Worm (Caenorhabditis elegans) whole organism, late embryonic: ENCODE data around the gene C16C8.18.

Source experiments
- C38D4.7 ChIP-seq: fragments of 200-800 bp; sonication (Bioruptor generic); optimal IDR thresholded peaks from 2 replicates; lab custom pipeline; 2018; ENCODE audit warnings: mild to moderate bottlenecking, missing genetic modification characterization, moderate library complexity, missing compliant biosample characterization
- F13H6.1 ChIP-seq: sonication (generic microtip); optimal IDR thresholded peaks from 2 replicates; lab custom pipeline; 2016; ENCODE audit warnings: missing genetic modification characterization, missing compliant biosample characterization
- K02D7.2 ChIP-seq: sonication (generic microtip); optimal IDR thresholded peaks from 2 replicates; lab custom pipeline; 2017; ENCODE audit warnings: mild to moderate bottlenecking, missing genetic modification characterization, missing compliant biosample characterization
- K09A11.1 ChIP-seq: sonication (generic microtip); optimal IDR thresholded peaks from 2 replicates; lab custom pipeline; 2017; ENCODE audit warnings: antibody characterized with exemption, mild to moderate bottlenecking, missing genetic modification characterization, missing compliant biosample characterization; ENCODE audit not compliant: insufficient read depth
- T23F11.4 ChIP-seq: fragments of 200-800 bp; sonication (Bioruptor generic); optimal IDR thresholded peaks from 2 replicates; lab custom pipeline; 2018; ENCODE audit warnings: mild to moderate bottlenecking, missing genetic modification characterization, missing compliant biosample characterization
- Y22D7AL.16 ChIP-seq: sonication (generic microtip); optimal IDR thresholded peaks from 2 replicates; lab custom pipeline; 2016; ENCODE audit warnings: missing genetic modification characterization, missing compliant biosample characterization
- ceh-14 ChIP-seq: sonication (generic microtip); optimal IDR thresholded peaks from 2 replicates; lab custom pipeline; 2016; ENCODE audit warnings: missing genotype, missing genetic modification characterization, missing compliant biosample characterization
- ceh-2 ChIP-seq: sonication (generic microtip); optimal IDR thresholded peaks from 2 replicates; lab custom pipeline; 2016; ENCODE audit warnings: missing genotype, missing genetic modification characterization, missing compliant biosample characterization
- ceh-22 ChIP-seq: sonication (generic microtip); optimal IDR thresholded peaks from 2 replicates; lab custom pipeline; 2017; ENCODE audit warnings: missing biosample characterization, missing genetic modification characterization
- ceh-30 ChIP-seq: fragments of 150-350 bp; optimal IDR thresholded peaks from 2 replicates; lab custom pipeline; 2014; ENCODE audit warnings: missing biosample characterization, missing genetic modification characterization
- ceh-9 ChIP-seq: sonication (generic microtip); optimal IDR thresholded peaks from 2 replicates; lab custom pipeline; 2016; ENCODE audit warnings: mild to moderate bottlenecking, missing genetic modification characterization, inconsistent platforms, missing compliant biosample characterization
- che-1 ChIP-seq: sonication (generic microtip); optimal IDR thresholded peaks from 2 replicates; lab custom pipeline; 2016; ENCODE audit warnings: mild to moderate bottlenecking, missing genetic modification characterization, missing compliant biosample characterization
- dmd-4 ChIP-seq: sonication (generic microtip); optimal IDR thresholded peaks from 2 replicates; lab custom pipeline; 2016; ENCODE audit warnings: borderline replicate concordance, missing genetic modification characterization, missing compliant biosample characterization
- dve-1 ChIP-seq: sonication (generic microtip); optimal IDR thresholded peaks from 2 replicates; lab custom pipeline; 2017; ENCODE audit warnings: antibody characterized with exemption, mild to moderate bottlenecking, missing genetic modification characterization, missing compliant biosample characterization
- ets-4 ChIP-seq: sonication (generic microtip); optimal IDR thresholded peaks from 2 replicates; lab custom pipeline; 2016; ENCODE audit warnings: missing genetic modification characterization, missing compliant biosample characterization
- eyg-1 ChIP-seq: sonication (generic microtip); optimal IDR thresholded peaks from 2 replicates; lab custom pipeline; 2016; ENCODE audit warnings: missing genotype, missing genetic modification characterization, missing compliant biosample characterization
- fkh-10 ChIP-seq: fragments of 150-350 bp; optimal IDR thresholded peaks from 2 replicates; lab custom pipeline; 2014; ENCODE audit warnings: missing biosample characterization, missing genetic modification reagents, missing genetic modification characterization
- fkh-6 ChIP-seq: sonication (generic microtip); optimal IDR thresholded peaks from 2 replicates; lab custom pipeline; 2016; ENCODE audit warnings: missing genetic modification characterization, missing compliant biosample characterization
- gmeb-2 ChIP-seq: sonication (generic microtip); optimal IDR thresholded peaks from 2 replicates; lab custom pipeline; 2016; ENCODE audit warnings: missing genetic modification characterization, inconsistent platforms, missing compliant biosample characterization
- hlh-13 ChIP-seq: fragments of 200-800 bp; sonication (Bioruptor generic); optimal IDR thresholded peaks from 2 replicates; lab custom pipeline; 2018; ENCODE audit warnings: mild to moderate bottlenecking, missing genetic modification characterization, missing compliant biosample characterization
- hlh-15 ChIP-seq: sonication (generic microtip); optimal IDR thresholded peaks from 2 replicates; lab custom pipeline; 2016; ENCODE audit warnings: missing genetic modification characterization, missing compliant biosample characterization
- hlh-30 ChIP-seq: sonication (generic microtip); optimal IDR thresholded peaks from 2 replicates; lab custom pipeline; 2017; ENCODE audit warnings: antibody characterized with exemption, missing genetic modification characterization, missing compliant biosample characterization; ENCODE audit not compliant: insufficient read depth
- lin-11 ChIP-seq: fragments of 200-800 bp; sonication (Bioruptor generic); optimal IDR thresholded peaks from 2 replicates; lab custom pipeline; 2018; ENCODE audit warnings: mild to moderate bottlenecking, missing genetic modification characterization, missing compliant biosample characterization
- mec-3 ChIP-seq: sonication (generic microtip); optimal IDR thresholded peaks from 2 replicates; lab custom pipeline; 2016; ENCODE audit warnings: borderline replicate concordance, missing genetic modification characterization, missing compliant biosample characterization
- nfya-1 ChIP-seq: sonication (generic microtip); optimal IDR thresholded peaks from 2 replicates; lab custom pipeline; 2017; ENCODE audit warnings: missing genetic modification characterization, mild to moderate bottlenecking, missing compliant biosample characterization, antibody characterized with exemption, moderate library complexity
- npax-4 ChIP-seq: sonication (generic microtip); optimal IDR thresholded peaks from 2 replicates; lab custom pipeline; 2016; ENCODE audit warnings: missing genetic modification characterization, missing compliant biosample characterization
- odd-2 ChIP-seq: sonication (generic microtip); optimal IDR thresholded peaks from 2 replicates; lab custom pipeline; 2017; ENCODE audit warnings: antibody characterized with exemption, mild to moderate bottlenecking, missing genetic modification characterization, missing compliant biosample characterization
- pag-3 ChIP-seq: sonication (generic microtip); optimal IDR thresholded peaks from 2 replicates; lab custom pipeline; 2016; ENCODE audit warnings: missing compliant biosample characterization, missing genetic modification characterization, borderline replicate concordance
- pat-9 ChIP-seq: fragments of 200-800 bp; sonication (Bioruptor generic); optimal IDR thresholded peaks from 2 replicates; lab custom pipeline; 2018; ENCODE audit warnings: mild to moderate bottlenecking, missing genetic modification characterization, moderate library complexity, missing compliant biosample characterization
- pax-1 ChIP-seq: fragments of 150-350 bp; optimal IDR thresholded peaks from 2 replicates; lab custom pipeline; 2014; ENCODE audit warnings: missing biosample characterization, missing genetic modification characterization
- pha-4 ChIP-seq: fragments of 150-350 bp; optimal IDR thresholded peaks from 2 replicates; lab custom pipeline; 2018; ENCODE audit warnings: missing biosample characterization, missing genetic modification reagents, missing genetic modification characterization
- pqm-1 ChIP-seq: sonication (generic microtip); optimal IDR thresholded peaks from 2 replicates; lab custom pipeline; 2016; ENCODE audit warnings: missing genetic modification characterization, missing compliant biosample characterization
- ref-2 ChIP-seq: sonication (generic microtip); optimal IDR thresholded peaks from 2 replicates; lab custom pipeline; 2016; ENCODE audit warnings: missing genetic modification characterization, missing compliant biosample characterization
- sox-2 ChIP-seq: fragments of 200-800 bp; sonication (Bioruptor generic); IDR thresholded peaks from 2 replicates; pipeline ENCODE4 v1.3.6; 2022; ENCODE audit warnings: missing genetic modification reagents, missing genetic modification characterization, missing compliant biosample characterization
- sox-4 ChIP-seq: sonication (generic microtip); optimal IDR thresholded peaks from 2 replicates; lab custom pipeline; 2017; ENCODE audit warnings: mild to moderate bottlenecking, missing genetic modification characterization, inconsistent platforms, missing compliant biosample characterization
- syd-9 ChIP-seq: sonication (generic microtip); optimal IDR thresholded peaks from 2 replicates; lab custom pipeline; 2016; ENCODE audit warnings: mild to moderate bottlenecking, missing genetic modification characterization, moderate library complexity, missing compliant biosample characterization
- tbx-2 ChIP-seq: sonication (generic microtip); optimal IDR thresholded peaks from 2 replicates; lab custom pipeline; 2016; ENCODE audit warnings: missing genetic modification characterization, missing compliant biosample characterization
- tbx-7 ChIP-seq: sonication (generic microtip); optimal IDR thresholded peaks from 2 replicates; lab custom pipeline; 2016; ENCODE audit warnings: missing genotype, missing genetic modification characterization, missing compliant biosample characterization
- ttx-3 ChIP-seq: sonication (generic microtip); optimal IDR thresholded peaks from 2 replicates; lab custom pipeline; 2016; ENCODE audit warnings: missing genetic modification reagents, missing genetic modification characterization, missing compliant biosample characterization
- unc-3 ChIP-seq, 2 experiments: fragments of 200-800 bp in 1 of 2; sonication (Bioruptor generic) in 1 of 2; sonication (generic microtip) in 1 of 2; conservative IDR thresholded peaks in 1 of 2; optimal IDR thresholded peaks in 1 of 2; 2 replicates each; pipeline versions ENCODE4 v1.3.6 to Lab custom; 2016 to 2022; ENCODE audit warnings: missing compliant biosample characterization in 2 of 2, missing genetic modification characterization in 2 of 2, missing genetic modification reagents in 1 of 2
- unc-42 ChIP-seq: sonication (generic microtip); optimal IDR thresholded peaks from 2 replicates; lab custom pipeline; 2016; ENCODE audit warnings: missing genotype, missing genetic modification characterization, missing compliant biosample characterization
- unc-55 ChIP-seq: sonication (generic microtip); optimal IDR thresholded peaks from 2 replicates; lab custom pipeline; 2017; ENCODE audit warnings: missing biosample characterization, missing genetic modification reagents, missing genetic modification characterization
- unc-86 ChIP-seq: sonication (generic microtip); optimal IDR thresholded peaks from 2 replicates; lab custom pipeline; 2016; ENCODE audit warnings: missing genetic modification characterization, missing compliant biosample characterization
- ztf-16 ChIP-seq: sonication (generic microtip); optimal IDR thresholded peaks from 2 replicates; lab custom pipeline; 2017; ENCODE audit warnings: missing genetic modification characterization, missing compliant biosample characterization

Gene C16C8.18

DNA sequence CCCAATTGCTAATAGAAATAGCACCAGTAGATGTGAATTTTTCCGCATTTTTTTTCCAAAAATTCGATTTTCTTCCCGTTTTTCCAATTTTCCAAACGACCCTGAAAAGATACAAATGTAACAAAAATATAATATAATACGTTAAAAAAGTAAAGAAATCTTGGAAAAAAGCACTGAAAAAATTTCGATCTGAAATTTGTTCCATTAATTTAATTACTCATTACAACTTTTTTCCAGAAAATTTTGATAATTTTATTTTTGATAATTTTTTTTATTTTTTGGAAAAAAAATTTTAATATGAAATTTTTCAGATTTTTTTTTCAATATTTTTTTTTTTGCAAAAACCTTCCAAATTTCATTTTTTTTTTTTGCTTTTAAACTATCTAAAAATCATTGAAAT, 6.9 kb downstream of the C16C8.18 start, which contains the start of gene skpo-2:
Gene skpo-2 (minus strand): TSS at position 101 of the 400 bp plus-strand sequence.
- TF ChIP-seq sox-2 (GFP tag; lab: Robert Waterston, UW) (no peak), C38D4.7 (GFP tag; lab: Kevin White, UChicago) (no peak), unc-3 (GFP tag; conservative IDR thresholded peaks at IDR 0.05; lab: Robert Waterston, UW) (no peak), unc-3 (tag; optimal IDR thresholded peaks at IDR 0.05; lab: Kevin White, UChicago) (no peak), che-1 (no peak), tbx-7 (no peak), lin-11 (tag; lab: Kevin White, UChicago) (no peak), ceh-2 (no peak), unc-86 (no peak), dmd-4 (tag; lab: Kevin White, UChicago) (no peak), ceh-22 (tag; lab: Kevin White, UChicago) (no peak), nfya-1 (tag; lab: Kevin White, UChicago) (no peak)

DNA sequence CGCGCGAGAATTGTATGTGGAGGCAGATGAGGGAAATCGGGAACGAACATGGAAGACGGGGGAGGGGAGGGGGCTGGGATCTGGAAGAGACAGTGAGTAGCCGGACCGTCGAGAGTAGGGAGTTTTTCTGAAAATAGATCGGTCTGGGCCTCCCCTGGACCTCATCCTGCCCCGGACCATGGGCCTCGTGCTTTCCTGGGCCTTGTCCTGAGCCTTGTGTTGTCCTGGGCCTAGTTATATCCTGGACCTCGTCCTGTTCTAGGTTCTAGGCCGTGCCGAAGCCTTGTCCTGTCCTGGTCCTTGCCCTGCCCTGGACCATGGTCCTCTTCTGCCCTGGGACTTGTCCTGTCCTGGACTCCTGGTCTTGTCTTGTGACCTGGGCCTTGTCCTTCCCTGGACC, 7.9 kb downstream of the C16C8.18 start:
- TF ChIP-seq C38D4.7 (GFP tag; lab: Kevin White, UChicago) (no peak), ref-2 (tag; lab: Kevin White, UChicago) (no peak), unc-42 (tag; lab: Kevin White, UChicago) (no peak), sox-4 (no peak), ztf-16 (no peak), tbx-7 (no peak), K02D7.2 (no peak), tbx-2 (no peak), F13H6.1 (no peak), hlh-15 (no peak), hlh-30 (tag; lab: Kevin White, UChicago) (no peak), unc-3 (GFP tag; conservative IDR thresholded peaks at IDR 0.05; lab: Robert Waterston, UW) (no peak), unc-3 (tag; optimal IDR thresholded peaks at IDR 0.05; lab: Kevin White, UChicago) (no peak), unc-55 (GFP tag; lab: Kevin White, UChicago) (no peak), fkh-6 (tag; lab: Kevin White, UChicago) (no peak), che-1 (no peak), syd-9 (tag; lab: Kevin White, UChicago) (no peak), ceh-14 (tag; lab: Kevin White, UChicago) (no peak)

DNA sequence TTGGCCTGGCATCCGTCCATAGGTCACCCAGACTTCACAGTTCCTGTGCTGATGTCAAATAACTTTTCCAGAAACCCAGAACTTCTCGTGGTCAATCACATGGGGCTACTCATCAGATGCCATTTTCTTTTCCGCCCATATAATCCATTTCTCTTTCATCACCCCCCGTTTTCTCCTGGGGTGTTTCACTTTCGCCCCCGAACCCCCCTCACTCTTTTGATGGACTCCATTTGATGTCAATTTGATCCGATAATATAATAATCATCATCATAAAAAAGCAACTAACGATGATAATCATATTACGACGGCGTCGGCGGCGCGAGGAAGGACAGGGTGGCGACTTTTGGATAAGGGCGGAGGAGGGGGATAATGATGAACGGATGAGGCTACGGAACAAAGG, 8.8 kb downstream of the C16C8.18 start:
- TF ChIP-seq npax-4 (tag; lab: Kevin White, UChicago), result no peak
- TF ChIP-seq ttx-3 (tag; lab: Kevin White, UChicago), result no peak
- TF ChIP-seq hlh-13 (GFP tag; lab: Kevin White, UChicago), result no peak
- TF ChIP-seq K02D7.2, result no peak
- no peak for TF ChIP-seq pax-1 (tag; lab: Kevin White, UChicago)
- no peak for TF ChIP-seq odd-2 (tag; lab: Kevin White, UChicago)
- TF ChIP-seq nfya-1 (tag; lab: Kevin White, UChicago), result no peak
- TF ChIP-seq fkh-10, result no peak
- no peak for TF ChIP-seq ceh-9 (tag; lab: Kevin White, UChicago)

DNA sequence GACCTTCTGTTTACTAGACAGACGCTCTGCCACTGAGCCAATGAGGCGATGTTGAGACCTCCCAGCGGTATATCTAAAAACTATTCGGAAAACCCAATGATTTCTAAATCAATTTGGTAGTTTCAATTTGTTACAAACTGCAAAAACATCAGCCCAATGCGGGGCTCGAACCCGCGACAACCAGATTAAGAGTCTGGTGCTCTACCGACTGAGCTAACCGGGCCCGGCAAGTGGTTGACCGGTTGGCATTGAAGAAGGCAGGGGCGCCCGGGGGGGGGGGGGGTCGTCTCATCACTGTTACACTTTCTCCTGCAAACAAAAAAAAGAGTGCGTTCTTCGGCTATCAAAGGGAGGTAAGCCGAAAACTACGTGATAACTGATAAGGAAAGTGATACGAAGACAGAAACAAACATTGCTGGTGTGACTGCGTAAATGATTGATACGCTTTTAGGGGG, 9.8 kb downstream of the C16C8.18 start:
- TF ChIP-seq K09A11.1 (tag; lab: Kevin White, UChicago), result no peak
- TF ChIP-seq pax-1 (tag; lab: Kevin White, UChicago), result no peak
- TF ChIP-seq K02D7.2, result no peak
- TF ChIP-seq mec-3 (tag; lab: Kevin White, UChicago), result no peak
- no peak for TF ChIP-seq ets-4 (tag; lab: Kevin White, UChicago)
- no peak for TF ChIP-seq ref-2 (tag; lab: Kevin White, UChicago)
- TF ChIP-seq ceh-22 (tag; lab: Kevin White, UChicago), result no peak
- TF ChIP-seq pat-9 (tag; lab: Kevin White, UChicago), result peak; percentile 29
- peak; percentile 62 for TF ChIP-seq sox-4
- TF ChIP-seq pqm-1 (tag; lab: Kevin White, UChicago), result no peak
- peak; percentile 7 for TF ChIP-seq ceh-9 (tag; lab: Kevin White, UChicago)
- TF ChIP-seq dve-1, result peak; percentile 30
- no peak for TF ChIP-seq odd-2 (tag; lab: Kevin White, UChicago)
- no peak for TF ChIP-seq hlh-30 (tag; lab: Kevin White, UChicago)
- peak; percentile 26 for TF ChIP-seq T23F11.4 (GFP tag; lab: Kevin White, UChicago)
- TF ChIP-seq pag-3 (tag; lab: Kevin White, UChicago), result no peak
- TF ChIP-seq ceh-30 (tag; lab: Kevin White, UChicago), result no peak
- TF ChIP-seq pha-4 (tag; lab: Kevin White, UChicago), result no peak
- no peak for TF ChIP-seq unc-86
- TF ChIP-seq eyg-1 (tag; lab: Kevin White, UChicago), result no peak
- TF ChIP-seq Y22D7AL.16 (tag; lab: Kevin White, UChicago), result peak; percentile 42
- TF ChIP-seq fkh-10, result no peak
- TF ChIP-seq che-1, result peak; percentile 63
- TF ChIP-seq syd-9 (tag; lab: Kevin White, UChicago), result no peak
- no peak for TF ChIP-seq fkh-6 (tag; lab: Kevin White, UChicago)
- peak; percentile 59 for TF ChIP-seq gmeb-2 (tag; lab: Kevin White, UChicago)
